Fruit fly (Drosophila melanogaster) whole organism, adult: ENCODE measurements around the gene Pgm1.

Experiments
- CG12768 ChIP-seq: fragments of 200-800 bp; sonication (Bioruptor generic); optimal IDR thresholded peaks from 2 replicates; lab custom pipeline; 2017; ENCODE audit warnings: missing biosample characterization, missing genetic modification characterization, mild to moderate bottlenecking, moderate library complexity, missing genetic modification reagents
- CG33017 ChIP-seq: fragments of 200-800 bp; sonication (Bioruptor generic); optimal IDR thresholded peaks from 2 replicates; lab custom pipeline; 2018; ENCODE audit warnings: missing biosample characterization, mild to moderate bottlenecking, missing genetic modification characterization, moderate library complexity
- CG5204 ChIP-seq: fragments of 200-800 bp; sonication (Bioruptor generic); optimal IDR thresholded peaks from 2 replicates; lab custom pipeline; 2016; ENCODE audit warnings: missing biosample characterization, missing genetic modification characterization
- CG7045 ChIP-seq: fragments of 200-800 bp; sonication (Bioruptor generic); optimal IDR thresholded peaks from 2 replicates; lab custom pipeline; 2017; ENCODE audit warnings: missing biosample characterization, mild to moderate bottlenecking, missing genetic modification characterization
- Clk ChIP-seq: fragments of 200-800 bp; sonication (Bioruptor generic); optimal IDR thresholded peaks from 2 replicates; lab custom pipeline; 2017; ENCODE audit warnings: missing biosample characterization, missing genetic modification characterization
- Mnt ChIP-seq: fragments of 200-800 bp; sonication (Bioruptor generic); optimal IDR thresholded peaks from 2 replicates; lab custom pipeline; 2016; ENCODE audit warnings: missing biosample characterization, mild to moderate bottlenecking, missing genetic modification characterization
- bab1 ChIP-seq: fragments of 200-800 bp; sonication (Bioruptor generic); optimal IDR thresholded peaks from 3 replicates; lab custom pipeline; 2019; ENCODE audit warnings: missing biosample characterization, mild to moderate bottlenecking, missing genetic modification characterization, moderate library complexity
- cic ChIP-seq: fragments of 200-800 bp; sonication (Bioruptor generic); optimal IDR thresholded peaks from 2 replicates; lab custom pipeline; 2017; ENCODE audit warnings: missing biosample characterization, mild to moderate bottlenecking, missing genetic modification characterization, moderate library complexity
- cnc ChIP-seq, 2 experiments: fragments of >200 bp; optimal IDR thresholded peaks; 2 replicates each; lab custom pipeline; 2017
- kay ChIP-seq: fragments of 200-800 bp; sonication (Bioruptor generic); peaks from one replicate; lab custom pipeline; 2016; ENCODE audit warnings: missing biosample characterization, missing genetic modification characterization, borderline replicate concordance
- ovo ChIP-seq: fragments of 200-800 bp; sonication (Bioruptor generic); optimal IDR thresholded peaks from 2 replicates; lab custom pipeline; 2016; ENCODE audit warnings: missing biosample characterization, missing genetic modification characterization
- pad ChIP-seq: fragments of 200-800 bp; sonication (Bioruptor generic); optimal IDR thresholded peaks from 3 replicates; lab custom pipeline; 2017; ENCODE audit warnings: missing biosample characterization, missing genetic modification characterization, mild to moderate bottlenecking, moderate library complexity, missing genetic modification reagents
- tj ChIP-seq: fragments of 200-800 bp; sonication (Bioruptor generic); optimal IDR thresholded peaks from 3 replicates; lab custom pipeline; 2017; ENCODE audit warnings: missing biosample characterization, mild to moderate bottlenecking, missing genetic modification characterization, moderate library complexity

DNA sequence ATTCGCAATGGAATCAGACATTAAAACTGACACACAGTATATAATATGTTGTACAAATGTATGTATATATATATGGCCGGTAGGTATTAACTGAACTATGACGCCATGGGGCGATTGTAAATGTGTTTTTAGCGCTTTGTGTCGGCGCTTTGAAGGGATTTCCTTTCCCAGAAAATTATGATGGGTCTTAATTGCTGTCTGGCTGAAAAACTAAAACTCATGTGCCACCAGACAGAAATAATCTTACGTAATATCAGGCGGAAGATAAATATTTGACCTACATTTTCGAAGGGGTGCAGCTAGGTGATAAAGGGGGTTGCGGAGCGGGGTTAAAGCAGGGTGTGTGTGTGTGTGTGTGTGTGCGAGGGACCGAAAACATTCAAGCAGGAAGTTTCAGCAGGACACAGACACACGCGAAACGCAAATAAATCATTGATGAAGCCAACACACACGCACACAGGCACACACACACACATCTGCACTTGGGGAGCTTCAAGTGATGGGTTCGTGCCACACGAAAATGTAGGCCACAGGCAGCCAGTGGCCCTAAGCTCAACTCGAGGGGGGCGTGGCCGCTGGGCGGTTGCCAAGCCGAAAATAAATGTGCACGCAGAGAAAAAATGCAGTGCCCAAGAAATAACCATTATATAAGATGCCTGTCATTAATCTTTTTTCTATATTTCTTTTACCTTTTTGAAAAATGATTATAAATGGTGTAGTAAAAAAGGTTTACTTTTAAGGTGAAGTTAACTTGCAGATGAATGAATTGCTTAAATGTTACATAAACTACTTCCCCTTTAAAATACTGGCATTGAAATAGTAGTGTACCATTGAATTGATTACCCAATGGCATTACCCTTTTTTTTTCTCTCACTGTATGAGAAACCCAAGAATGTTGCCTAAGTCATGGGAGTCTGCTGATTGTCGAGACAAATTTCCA is 29.2 kb upstream of the Pgm1 start:
- TF ChIP-seq CG33017 (tag; lab: Kevin White, UChicago) = no peak
- TF ChIP-seq Clk (GFP tag; lab: Kevin White, UChicago) = no peak
- no peak for TF ChIP-seq cic (GFP tag; lab: Kevin White, UChicago)
- TF ChIP-seq cnc (optimal IDR thresholded peaks at IDR 0.05; lab: Kevin White, UChicago) = no peak
- no peak for TF ChIP-seq bab1 (GFP tag; lab: Kevin White, UChicago)
- no peak for TF ChIP-seq CG7045 (GFP tag; lab: Kevin White, UChicago)
- no peak for TF ChIP-seq kay (GFP tag; lab: Kevin White, UChicago)
- TF ChIP-seq CG12768 (GFP tag; lab: Kevin White, UChicago) = no peak
- TF ChIP-seq tj = no peak
- no peak for TF ChIP-seq ovo (GFP tag; lab: Kevin White, UChicago)
- TF ChIP-seq CG5204 (GFP tag; lab: Kevin White, UChicago) = no peak
- TF ChIP-seq pad (GFP tag; lab: Kevin White, UChicago) = no peak
- TF ChIP-seq Mnt (GFP tag; lab: Kevin White, UChicago) = no peak
